Fruit fly (Drosophila melanogaster) whole organism, pupa: ENCODE measurements around the gene CG9270.
A peak's percentile ranks its signal among the peaks of the same experiment; 100 is the strongest.

Source experiments
- CG10348 ChIP-seq: fragments of 200-800 bp; sonication (Bioruptor generic); IDR thresholded peaks from 2 replicates; pipeline ENCODE4 v1.3.6; 2022; ENCODE audit warnings: missing biosample characterization, missing genetic modification characterization
- CG12605 ChIP-seq: fragments of 200-800 bp; sonication (Bioruptor generic); IDR thresholded peaks from 2 replicates; pipeline ENCODE4 v1.3.6; 2022; ENCODE audit warnings: missing biosample characterization, missing genetic modification characterization
- CG13204 ChIP-seq: fragments of 200-800 bp; sonication (Bioruptor generic); optimal IDR thresholded peaks from 2 replicates; lab custom pipeline; 2018; ENCODE audit warnings: missing biosample characterization, mild to moderate bottlenecking, missing genetic modification characterization, moderate library complexity
- CG32121 ChIP-seq: fragments of 200-800 bp; sonication (Bioruptor generic); IDR thresholded peaks from 2 replicates; pipeline ENCODE4 v1.3.6; 2022; ENCODE audit warnings: missing biosample characterization, missing genetic modification characterization
- CG34367 ChIP-seq: fragments of 200-800 bp; sonication (Bioruptor generic); optimal IDR thresholded peaks from 2 replicates; lab custom pipeline; 2018; ENCODE audit warnings: missing biosample characterization, mild to moderate bottlenecking, missing genetic modification characterization
- CG4496 ChIP-seq: fragments of 200-800 bp; sonication (Bioruptor generic); IDR thresholded peaks from 3 replicates; pipeline ENCODE4 v1.3.6; 2022; ENCODE audit warnings: missing biosample characterization, missing genetic modification characterization
- EcR ChIP-seq: fragments of 200-800 bp; sonication (Bioruptor generic); optimal IDR thresholded peaks from 3 replicates; lab custom pipeline; 2019; ENCODE audit warnings: missing biosample characterization, missing genetic modification characterization, mild to moderate bottlenecking, moderate library complexity, missing genetic modification reagents
- Ets98B ChIP-seq: fragments of 200-800 bp; sonication (Bioruptor generic); IDR thresholded peaks from 2 replicates; pipeline ENCODE4 v1.3.6; 2022; ENCODE audit warnings: missing biosample characterization, missing genetic modification characterization
- Pif1A ChIP-seq: fragments of 200-800 bp; sonication (Bioruptor generic); optimal IDR thresholded peaks from 3 replicates; lab custom pipeline; 2016; ENCODE audit warnings: missing biosample characterization, missing genetic modification characterization
- Pif1B ChIP-seq: fragments of 200-800 bp; sonication (Bioruptor generic); optimal IDR thresholded peaks from 3 replicates; lab custom pipeline; 2016; ENCODE audit warnings: missing biosample characterization, missing genetic modification characterization
- Snoo ChIP-seq: fragments of 200-800 bp; sonication (Bioruptor generic); optimal IDR thresholded peaks from 3 replicates; lab custom pipeline; 2017; ENCODE audit warnings: missing biosample characterization, mild to moderate bottlenecking, missing genetic modification characterization, inconsistent platforms
- fd96Ca ChIP-seq: fragments of 200-800 bp; sonication (Bioruptor generic); IDR thresholded peaks from 3 replicates; pipeline ENCODE4 v1.3.6; 2022; ENCODE audit warnings: missing biosample characterization, missing genetic modification characterization
- gl ChIP-seq: fragments of 200-800 bp; sonication (Bioruptor generic); optimal IDR thresholded peaks from 2 replicates; lab custom pipeline; 2018; ENCODE audit warnings: missing biosample characterization, mild to moderate bottlenecking, missing genetic modification characterization
- rn ChIP-seq: fragments of 200-800 bp; sonication (Bioruptor generic); IDR thresholded peaks from 2 replicates; pipeline ENCODE4 v1.3.6; 2022; ENCODE audit warnings: missing biosample characterization, missing genetic modification characterization

- TF ChIP-seq Ets98B (GFP tag; lab: Robert Waterston, UW) (no peak), rn (GFP tag; lab: Robert Waterston, UW) (no peak), CG34367 (tag; lab: Kevin White, UChicago) (no peak), CG32121 (GFP tag; lab: Robert Waterston, UW) (no peak), fd96Ca (no peak), gl (no peak), Pif1B (GFP tag; lab: Kevin White, UChicago) (no peak), CG12605 (GFP tag; lab: Robert Waterston, UW) (no peak), EcR (GFP tag; lab: Kevin White, UChicago) (peak; percentile 68), CG13204 (GFP tag; lab: Kevin White, UChicago) (no peak), Snoo (tag; lab: Kevin White, UChicago) (no peak), Pif1A (no peak), CG10348 (no peak), CG4496 (GFP tag; lab: Robert Waterston, UW) (no peak)
Observed at dm6 chr2L:20957266-20957665, 23.4 kb upstream of the CG9270 start.
